Fruit fly (Drosophila melanogaster) whole organism, prepupa: ENCODE results near the gene CG16904.

Source experiments
- CG10631 ChIP-seq: fragments of 200-800 bp; sonication (Bioruptor generic); optimal IDR thresholded peaks from 2 replicates; lab custom pipeline; 2016; ENCODE audit warnings: missing biosample characterization, missing genetic modification characterization
- CG11762 ChIP-seq: fragments of 200-800 bp; sonication (Bioruptor generic); optimal IDR thresholded peaks from 3 replicates; lab custom pipeline; 2016; ENCODE audit warnings: missing biosample characterization, missing genetic modification characterization; ENCODE audit not compliant: insufficient read depth
- CG11902 ChIP-seq: fragments of 200-800 bp; sonication (Bioruptor generic); optimal IDR thresholded peaks from 3 replicates; lab custom pipeline; 2016; ENCODE audit warnings: missing biosample characterization, missing genetic modification characterization
- CG15336 ChIP-seq: fragments of 200-800 bp; sonication (Bioruptor generic); IDR thresholded peaks from 2 replicates; pipeline ENCODE4 v1.3.6; 2022; ENCODE audit warnings: missing biosample characterization, missing genetic modification characterization
- CG1621 ChIP-seq: fragments of 200-800 bp; sonication (Bioruptor generic); optimal IDR thresholded peaks from 3 replicates; lab custom pipeline; 2018; ENCODE audit warnings: missing biosample characterization, mild to moderate bottlenecking, missing genetic modification characterization
- CG16779 ChIP-seq: fragments of 200-800 bp; sonication (Bioruptor generic); optimal IDR thresholded peaks from 3 replicates; lab custom pipeline; 2017; ENCODE audit warnings: missing biosample characterization, mild to moderate bottlenecking, missing genetic modification characterization
- CG3032 ChIP-seq: fragments of 200-800 bp; optimal IDR thresholded peaks from 2 replicates; lab custom pipeline; 2019; ENCODE audit warnings: missing biosample characterization, mild to moderate bottlenecking, missing genetic modification characterization, moderate library complexity
- CG31627 ChIP-seq: fragments of 200-800 bp; sonication (Bioruptor generic); optimal IDR thresholded peaks from 3 replicates; lab custom pipeline; 2016; ENCODE audit warnings: missing biosample characterization, missing genetic modification characterization
- CG32006 ChIP-seq: fragments of 200-800 bp; sonication (Bioruptor generic); optimal IDR thresholded peaks from 3 replicates; lab custom pipeline; 2017; ENCODE audit warnings: missing biosample characterization, mild to moderate bottlenecking, missing genetic modification characterization
- CG34406 ChIP-seq: fragments of 200-800 bp; sonication (Bioruptor generic); optimal IDR thresholded peaks from 3 replicates; lab custom pipeline; 2016; ENCODE audit warnings: missing biosample characterization, missing genetic modification characterization
- CG3919 ChIP-seq: fragments of 200-800 bp; sonication (Bioruptor generic); optimal IDR thresholded peaks from 3 replicates; lab custom pipeline; 2016; ENCODE audit warnings: missing biosample characterization, missing genetic modification characterization
- CG4318 ChIP-seq: fragments of 200-800 bp; sonication (Bioruptor generic); optimal IDR thresholded peaks from 3 replicates; lab custom pipeline; 2017; ENCODE audit warnings: missing biosample characterization, mild to moderate bottlenecking, missing genetic modification characterization
- CG6163 ChIP-seq: fragments of 200-800 bp; sonication (Bioruptor generic); IDR thresholded peaks from 3 replicates; pipeline ENCODE4 v1.3.6; 2022; ENCODE audit warnings: missing biosample characterization, missing genetic modification characterization
- CG6808 ChIP-seq: fragments of 200-800 bp; sonication (Bioruptor generic); optimal IDR thresholded peaks from 3 replicates; lab custom pipeline; 2017; ENCODE audit warnings: missing biosample characterization, missing genetic modification characterization, mild to moderate bottlenecking, moderate library complexity, missing genetic modification reagents
- CG6854 ChIP-seq: fragments of 200-800 bp; sonication (Bioruptor generic); optimal IDR thresholded peaks from 2 replicates; lab custom pipeline; 2017; ENCODE audit warnings: missing biosample characterization, mild to moderate bottlenecking, missing genetic modification characterization
- CG8119 ChIP-seq: fragments of 200-800 bp; sonication (Bioruptor generic); IDR thresholded peaks from 3 replicates; pipeline ENCODE4 v1.3.6; 2022; ENCODE audit warnings: missing biosample characterization, missing genetic modification characterization
- CG8632 ChIP-seq: fragments of 200-800 bp; sonication (Bioruptor generic); optimal IDR thresholded peaks from 3 replicates; lab custom pipeline; 2016; ENCODE audit warnings: missing biosample characterization, missing genetic modification characterization
- CG9139 ChIP-seq: fragments of 200-800 bp; sonication (Bioruptor generic); optimal IDR thresholded peaks from 3 replicates; lab custom pipeline; 2017; ENCODE audit warnings: missing biosample characterization, mild to moderate bottlenecking, missing genetic modification characterization
- Eip78C ChIP-seq: fragments of 200-800 bp; sonication (Bioruptor generic); peaks from one replicate; lab custom pipeline; 2016; ENCODE audit warnings: missing biosample characterization, missing genetic modification characterization
- Ets96B ChIP-seq: fragments of 200-800 bp; optimal IDR thresholded peaks from 2 replicates; lab custom pipeline; 2019; ENCODE audit warnings: missing biosample characterization, mild to moderate bottlenecking, missing genetic modification characterization, moderate library complexity
- Gug ChIP-seq: fragments of 200-800 bp; sonication (Bioruptor generic); IDR thresholded peaks from 2 replicates; pipeline ENCODE4 v1.3.6; 2022; ENCODE audit warnings: missing biosample characterization, missing genetic modification characterization
- Hr38 ChIP-seq: sonication (Bioruptor generic); optimal IDR thresholded peaks from 2 replicates; lab custom pipeline; 2016; ENCODE audit warnings: missing biosample characterization, missing genetic modification characterization
- Hr39 ChIP-seq: fragments of 200-800 bp; sonication (Bioruptor generic); optimal IDR thresholded peaks from 2 replicates; lab custom pipeline; 2016; ENCODE audit warnings: missing biosample characterization, missing genetic modification characterization
- Met ChIP-seq: fragments of 200-800 bp; sonication (Bioruptor generic); optimal IDR thresholded peaks from 3 replicates; lab custom pipeline; 2016; ENCODE audit warnings: missing biosample characterization, missing genetic modification characterization
- OdsH ChIP-seq: fragments of 200-800 bp; sonication (Bioruptor generic); optimal IDR thresholded peaks from 3 replicates; lab custom pipeline; 2016; ENCODE audit warnings: missing biosample characterization, missing genetic modification characterization
- Smox ChIP-seq: fragments of 200-800 bp; sonication (Bioruptor generic); optimal IDR thresholded peaks from 3 replicates; lab custom pipeline; 2016; ENCODE audit warnings: missing biosample characterization, missing genetic modification characterization
- Sox14 ChIP-seq: fragments of 200-800 bp; sonication (Bioruptor generic); optimal IDR thresholded peaks from 3 replicates; lab custom pipeline; 2016; ENCODE audit warnings: missing biosample characterization, missing genetic modification characterization
- Sox15 ChIP-seq: fragments of 200-800 bp; sonication (Bioruptor generic); optimal IDR thresholded peaks from 3 replicates; lab custom pipeline; 2016; ENCODE audit warnings: missing biosample characterization, missing genetic modification characterization
- acj6 ChIP-seq: fragments of 200-800 bp; sonication (Bioruptor generic); optimal IDR thresholded peaks from 3 replicates; lab custom pipeline; 2016; ENCODE audit warnings: missing biosample characterization, missing genetic modification characterization
- cyc ChIP-seq: fragments of 200-800 bp; sonication (Bioruptor generic); optimal IDR thresholded peaks from 3 replicates; lab custom pipeline; 2016; ENCODE audit warnings: missing biosample characterization, missing genetic modification characterization
- dsx ChIP-seq: fragments of 200-800 bp; optimal IDR thresholded peaks from 3 replicates; lab custom pipeline; 2019; ENCODE audit warnings: missing biosample characterization, mild to moderate bottlenecking, missing genetic modification characterization, moderate library complexity; ENCODE audit not compliant: poor library complexity, severe bottlenecking
- eg ChIP-seq: fragments of 200-800 bp; sonication (Bioruptor generic); IDR thresholded peaks from 3 replicates; pipeline ENCODE4 v1.3.6; 2022; ENCODE audit warnings: missing biosample characterization, missing genetic modification characterization
- esn ChIP-seq: fragments of 200-800 bp; sonication (Bioruptor generic); optimal IDR thresholded peaks from 2 replicates; lab custom pipeline; 2016; ENCODE audit warnings: missing biosample characterization, mild to moderate bottlenecking, missing genetic modification characterization, moderate library complexity
- fkh ChIP-seq: fragments of 200-800 bp; sonication (Bioruptor generic); optimal IDR thresholded peaks from 3 replicates; lab custom pipeline; 2017; ENCODE audit warnings: missing biosample characterization, mild to moderate bottlenecking, missing genetic modification characterization, moderate library complexity
- lz ChIP-seq: fragments of 200-800 bp; sonication (Bioruptor generic); optimal IDR thresholded peaks from 3 replicates; lab custom pipeline; 2016; ENCODE audit warnings: missing biosample characterization, missing genetic modification characterization
- pdm3 ChIP-seq: fragments of 200-800 bp; sonication (Bioruptor generic); optimal IDR thresholded peaks from 3 replicates; lab custom pipeline; 2016; ENCODE audit warnings: missing biosample characterization, missing genetic modification characterization
- salr ChIP-seq, 2 experiments: fragments of 200-800 bp; sonication (Bioruptor generic); optimal IDR thresholded peaks; 3 replicates each; lab custom pipeline; 2016 to 2018; ENCODE audit warnings: missing biosample characterization in 2 of 2, missing genetic modification characterization in 2 of 2, mild to moderate bottlenecking in 1 of 2
- spab ChIP-seq: fragments of 200-800 bp; sonication (Bioruptor generic); optimal IDR thresholded peaks from 2 replicates; lab custom pipeline; 2017; ENCODE audit warnings: missing biosample characterization, mild to moderate bottlenecking, missing genetic modification characterization, missing genetic modification reagents
- ss ChIP-seq, 2 experiments: fragments of 200-800 bp; sonication (Bioruptor generic); optimal IDR thresholded peaks; 2 replicates in 1 of 2; 3 replicates in 1 of 2; lab custom pipeline; 2017 to 2018; ENCODE audit warnings: mild to moderate bottlenecking in 2 of 2, missing biosample characterization in 2 of 2, missing genetic modification characterization in 2 of 2, moderate library complexity in 1 of 2
- svp ChIP-seq: fragments of 200-800 bp; sonication (Bioruptor generic); peaks from one replicate; lab custom pipeline; 2016; ENCODE audit warnings: missing biosample characterization, missing genetic modification characterization
- topi ChIP-seq: fragments of 200-800 bp; sonication (Bioruptor generic); optimal IDR thresholded peaks from 3 replicates; lab custom pipeline; 2016; ENCODE audit warnings: missing biosample characterization, missing genetic modification characterization
- vri ChIP-seq: fragments of 200-800 bp; sonication (Bioruptor generic); optimal IDR thresholded peaks from 3 replicates; lab custom pipeline; 2016; ENCODE audit warnings: missing biosample characterization, mild to moderate bottlenecking, missing genetic modification characterization

Gene CG16904

dm6 chr3R:9800644-9801330 lies 16.0 kb downstream of the CG16904 start, which contains the start of the genes CG9467 and CG8526 (continued):
- TF ChIP-seq CG10631 (GFP tag; lab: Kevin White, UChicago) (no peak), vri (GFP tag; lab: Kevin White, UChicago) (no peak), eg (peak; percentile 47; the same call in 1 of the 3 replicates), Sox14 (GFP tag; lab: Kevin White, UChicago) (peak; percentile 51), CG15336 (GFP tag; lab: Robert Waterston, UW) (0 out of 2 replicates have a peak, but pooled peaks have one; percentile 23), CG8119 (GFP tag; lab: Robert Waterston, UW) (no peak), CG4318 (GFP tag; lab: Kevin White, UChicago) (no peak), CG8632 (GFP tag; lab: Kevin White, UChicago) (no peak), cyc (GFP tag; lab: Kevin White, UChicago) (peak; percentile 61), svp (GFP tag; lab: Kevin White, UChicago) (peak; percentile 97), CG1621 (tag; lab: Kevin White, UChicago) (no peak), Met (GFP tag; lab: Kevin White, UChicago) (no peak), Hr39 (GFP tag; lab: Kevin White, UChicago) (peak; percentile 52), CG32006 (GFP tag; lab: Kevin White, UChicago) (no peak), Sox15 (peak; percentile 58), spab (GFP tag; lab: Kevin White, UChicago) (no peak), ss (GFP tag; optimal IDR thresholded peaks at IDR 0.05; lab: Kevin White, UChicago) (no peak)

dm6 chr3R:9793018-9793417 lies 23.8 kb downstream of the CG16904 start, which contains the start of gene CG8516:
TSS of gene CG8516 (plus strand) at chr3R:9793295.
- TF ChIP-seq salr (GFP tag; optimal IDR thresholded peaks at IDR 0.05; lab: Kevin White, UChicago) = no peak
- no peak for TF ChIP-seq CG9139 (GFP tag; lab: Kevin White, UChicago)
- no peak for TF ChIP-seq CG3919 (GFP tag; lab: Kevin White, UChicago)
- TF ChIP-seq acj6 (GFP tag; lab: Kevin White, UChicago) = peak; percentile 11
- TF ChIP-seq CG10631 (GFP tag; lab: Kevin White, UChicago) = no peak
- TF ChIP-seq esn (GFP tag; lab: Kevin White, UChicago) = peak; percentile 41
- TF ChIP-seq ss (GFP tag; optimal IDR thresholded peaks at IDR 0.05; lab: Kevin White, UChicago) = no peak
- TF ChIP-seq CG8119 (GFP tag; lab: Robert Waterston, UW) = peak; percentile 61; the same call in 2 of the 3 replicates
- no peak for TF ChIP-seq CG32006 (GFP tag; lab: Kevin White, UChicago)
- no peak for TF ChIP-seq CG6163 (GFP tag; lab: Robert Waterston, UW)
- TF ChIP-seq Hr39 (GFP tag; lab: Kevin White, UChicago) = no peak
- TF ChIP-seq CG31627 = peak; percentile 19
- no peak for TF ChIP-seq Hr38 (GFP tag; lab: Kevin White, UChicago)
- peak; percentile 25; the same call in 1 of the 3 replicates for TF ChIP-seq eg
- TF ChIP-seq CG16779 (tag; lab: Kevin White, UChicago) = no peak
- peak; percentile 70 for TF ChIP-seq CG15336 (GFP tag; lab: Robert Waterston, UW)
- no peak for TF ChIP-seq topi (GFP tag; lab: Kevin White, UChicago)
- TF ChIP-seq CG6854 = no peak
- TF ChIP-seq Sox14 (GFP tag; lab: Kevin White, UChicago) = no peak
- TF ChIP-seq spab (GFP tag; lab: Kevin White, UChicago) = no peak
- TF ChIP-seq pdm3 (GFP tag; lab: Kevin White, UChicago) = no peak
- peak; percentile 79 for TF ChIP-seq Eip78C (GFP tag; lab: Kevin White, UChicago)
- no peak for TF ChIP-seq CG6808
- TF ChIP-seq lz = no peak

- peak; percentile 58 for TF ChIP-seq CG31627
- peak; percentile 9 for TF ChIP-seq CG11902
- TF ChIP-seq CG34406 (GFP tag; lab: Kevin White, UChicago) = no peak
- TF ChIP-seq OdsH (GFP tag; lab: Kevin White, UChicago) = no peak
- no peak for TF ChIP-seq fkh (GFP tag; lab: Kevin White, UChicago)
- no peak for TF ChIP-seq salr (GFP tag; optimal IDR thresholded peaks at IDR 0.05; lab: Kevin White, UChicago)
- peak; percentile 58 for TF ChIP-seq CG3032
- TF ChIP-seq lz = peak; percentile 65
- peak; percentile 35 for TF ChIP-seq cyc (GFP tag; lab: Kevin White, UChicago)
- TF ChIP-seq CG11762 (GFP tag; lab: Kevin White, UChicago) = no peak
- TF ChIP-seq Eip78C (GFP tag; lab: Kevin White, UChicago) = peak; percentile 83
- peak; percentile 13 for TF ChIP-seq Sox15
- peak; percentile 68 for TF ChIP-seq Hr39 (GFP tag; lab: Kevin White, UChicago)
- TF ChIP-seq eg = no peak
- no peak for TF ChIP-seq dsx (GFP tag; lab: Kevin White, UChicago)
- no peak for TF ChIP-seq CG1621 (tag; lab: Kevin White, UChicago)
- peak; percentile 38 for TF ChIP-seq Ets96B
- TF ChIP-seq Sox14 (GFP tag; lab: Kevin White, UChicago) = peak; percentile 76
- 0 out of 2 replicates have a peak, but pooled peaks have one; percentile 9 for TF ChIP-seq Gug
- TF ChIP-seq CG9139 (GFP tag; lab: Kevin White, UChicago) = no peak
- TF ChIP-seq topi (GFP tag; lab: Kevin White, UChicago) = peak; percentile 53
- peak; percentile 71 for TF ChIP-seq esn (GFP tag; lab: Kevin White, UChicago)
- TF ChIP-seq acj6 (GFP tag; lab: Kevin White, UChicago) = peak; percentile 47
- TF ChIP-seq Smox (GFP tag; lab: Kevin White, UChicago) = no peak
These were observed 25.5 kb downstream of the CG16904 start, which contains the start of the genes CG12945 and CG8507 for dm6 chr3R:9791177-9791806. TSS of gene CG12945 (minus strand) at chr3R:9791221. TSS of gene CG8507 (plus strand) at chr3R:9791483.
